Fruit fly (Drosophila melanogaster) whole organism, prepupa: ENCODE measurements around the gene Ugt35E2.
A peak's percentile ranks its signal among the peaks of the same experiment; 100 is the strongest.

Experiments used
- Blimp-1 ChIP-seq: fragments of 200-800 bp; sonication (Bioruptor generic); optimal IDR thresholded peaks from 3 replicates; lab custom pipeline; 2017; ENCODE audit warnings: missing biosample characterization, missing genetic modification characterization, mild to moderate bottlenecking, moderate library complexity, missing genetic modification reagents
- CG10669 ChIP-seq: fragments of 200-800 bp; sonication (Bioruptor generic); optimal IDR thresholded peaks from 3 replicates; lab custom pipeline; 2018; ENCODE audit warnings: missing biosample characterization, mild to moderate bottlenecking, missing genetic modification characterization, moderate library complexity
- CG11294 ChIP-seq: fragments of 200-800 bp; sonication (Bioruptor generic); IDR thresholded peaks from 2 replicates; pipeline ENCODE4 v1.3.6; 2022; ENCODE audit warnings: missing biosample characterization, missing genetic modification characterization
- CG11762 ChIP-seq: fragments of 200-800 bp; sonication (Bioruptor generic); optimal IDR thresholded peaks from 3 replicates; lab custom pipeline; 2016; ENCODE audit warnings: missing biosample characterization, missing genetic modification characterization; ENCODE audit not compliant: insufficient read depth
- CG11902 ChIP-seq: fragments of 200-800 bp; sonication (Bioruptor generic); optimal IDR thresholded peaks from 3 replicates; lab custom pipeline; 2016; ENCODE audit warnings: missing biosample characterization, missing genetic modification characterization
- CG15336 ChIP-seq: fragments of 200-800 bp; sonication (Bioruptor generic); IDR thresholded peaks from 2 replicates; pipeline ENCODE4 v1.3.6; 2022; ENCODE audit warnings: missing biosample characterization, missing genetic modification characterization
- CG1621 ChIP-seq: fragments of 200-800 bp; sonication (Bioruptor generic); optimal IDR thresholded peaks from 3 replicates; lab custom pipeline; 2018; ENCODE audit warnings: missing biosample characterization, mild to moderate bottlenecking, missing genetic modification characterization
- CG31627 ChIP-seq: fragments of 200-800 bp; sonication (Bioruptor generic); optimal IDR thresholded peaks from 3 replicates; lab custom pipeline; 2016; ENCODE audit warnings: missing biosample characterization, missing genetic modification characterization
- CG32006 ChIP-seq: fragments of 200-800 bp; sonication (Bioruptor generic); optimal IDR thresholded peaks from 3 replicates; lab custom pipeline; 2017; ENCODE audit warnings: missing biosample characterization, mild to moderate bottlenecking, missing genetic modification characterization
- CG34406 ChIP-seq: fragments of 200-800 bp; sonication (Bioruptor generic); optimal IDR thresholded peaks from 3 replicates; lab custom pipeline; 2016; ENCODE audit warnings: missing biosample characterization, missing genetic modification characterization
- CG3919 ChIP-seq: fragments of 200-800 bp; sonication (Bioruptor generic); optimal IDR thresholded peaks from 3 replicates; lab custom pipeline; 2016; ENCODE audit warnings: missing biosample characterization, missing genetic modification characterization
- CG4318 ChIP-seq: fragments of 200-800 bp; sonication (Bioruptor generic); optimal IDR thresholded peaks from 3 replicates; lab custom pipeline; 2017; ENCODE audit warnings: missing biosample characterization, mild to moderate bottlenecking, missing genetic modification characterization
- CG6276 ChIP-seq: fragments of 200-800 bp; sonication (Bioruptor generic); optimal IDR thresholded peaks from 2 replicates; lab custom pipeline; 2017; ENCODE audit warnings: missing biosample characterization, mild to moderate bottlenecking, missing genetic modification characterization
- CG6792 ChIP-seq: fragments of 200-800 bp; sonication (Bioruptor generic); optimal IDR thresholded peaks from 3 replicates; lab custom pipeline; 2016; ENCODE audit warnings: missing biosample characterization, missing genetic modification characterization
- CG6808 ChIP-seq: fragments of 200-800 bp; sonication (Bioruptor generic); optimal IDR thresholded peaks from 3 replicates; lab custom pipeline; 2017; ENCODE audit warnings: missing biosample characterization, missing genetic modification characterization, mild to moderate bottlenecking, moderate library complexity, missing genetic modification reagents
- CG6854 ChIP-seq: fragments of 200-800 bp; sonication (Bioruptor generic); optimal IDR thresholded peaks from 2 replicates; lab custom pipeline; 2017; ENCODE audit warnings: missing biosample characterization, mild to moderate bottlenecking, missing genetic modification characterization
- CG7368 ChIP-seq: fragments of 200-800 bp; sonication (Bioruptor generic); optimal IDR thresholded peaks from 3 replicates; lab custom pipeline; 2016; ENCODE audit warnings: missing biosample characterization, missing genetic modification characterization
- CG8119 ChIP-seq: fragments of 200-800 bp; sonication (Bioruptor generic); IDR thresholded peaks from 3 replicates; pipeline ENCODE4 v1.3.6; 2022; ENCODE audit warnings: missing biosample characterization, missing genetic modification characterization
- CG8319 ChIP-seq: fragments of 200-800 bp; sonication (Bioruptor generic); optimal IDR thresholded peaks from 3 replicates; lab custom pipeline; 2016; ENCODE audit warnings: missing biosample characterization, missing genetic modification characterization
- CG8632 ChIP-seq: fragments of 200-800 bp; sonication (Bioruptor generic); optimal IDR thresholded peaks from 3 replicates; lab custom pipeline; 2016; ENCODE audit warnings: missing biosample characterization, missing genetic modification characterization
- CG9139 ChIP-seq: fragments of 200-800 bp; sonication (Bioruptor generic); optimal IDR thresholded peaks from 3 replicates; lab custom pipeline; 2017; ENCODE audit warnings: missing biosample characterization, mild to moderate bottlenecking, missing genetic modification characterization
- Eip75B ChIP-seq: fragments of 200-800 bp; sonication (Bioruptor generic); optimal IDR thresholded peaks from 3 replicates; lab custom pipeline; 2016; ENCODE audit warnings: missing biosample characterization, missing genetic modification characterization
- Eip78C ChIP-seq: fragments of 200-800 bp; sonication (Bioruptor generic); peaks from one replicate; lab custom pipeline; 2016; ENCODE audit warnings: missing biosample characterization, missing genetic modification characterization
- Eip93F ChIP-seq: fragments of 200-800 bp; sonication (Bioruptor generic); optimal IDR thresholded peaks from 2 replicates; lab custom pipeline; 2016; ENCODE audit warnings: missing biosample characterization, mild to moderate bottlenecking, missing genetic modification characterization
- Ets21C ChIP-seq: fragments of 200-800 bp; sonication (Bioruptor generic); optimal IDR thresholded peaks from 3 replicates; lab custom pipeline; 2016; ENCODE audit warnings: missing biosample characterization, missing genetic modification characterization
- Ets96B ChIP-seq: fragments of 200-800 bp; optimal IDR thresholded peaks from 2 replicates; lab custom pipeline; 2019; ENCODE audit warnings: missing biosample characterization, mild to moderate bottlenecking, missing genetic modification characterization, moderate library complexity
- Gug ChIP-seq: fragments of 200-800 bp; sonication (Bioruptor generic); IDR thresholded peaks from 2 replicates; pipeline ENCODE4 v1.3.6; 2022; ENCODE audit warnings: missing biosample characterization, missing genetic modification characterization
- Hr38 ChIP-seq: sonication (Bioruptor generic); optimal IDR thresholded peaks from 2 replicates; lab custom pipeline; 2016; ENCODE audit warnings: missing biosample characterization, missing genetic modification characterization
- Hr39 ChIP-seq: fragments of 200-800 bp; sonication (Bioruptor generic); optimal IDR thresholded peaks from 2 replicates; lab custom pipeline; 2016; ENCODE audit warnings: missing biosample characterization, missing genetic modification characterization
- Hr4 ChIP-seq: fragments of 200-800 bp; sonication (Bioruptor generic); optimal IDR thresholded peaks from 3 replicates; lab custom pipeline; 2016; ENCODE audit warnings: missing biosample characterization, missing genetic modification characterization
- Lpt ChIP-seq: fragments of 200-800 bp; sonication (Bioruptor generic); optimal IDR thresholded peaks from 3 replicates; lab custom pipeline; 2016; ENCODE audit warnings: missing biosample characterization, missing genetic modification characterization
- OdsH ChIP-seq: fragments of 200-800 bp; sonication (Bioruptor generic); optimal IDR thresholded peaks from 3 replicates; lab custom pipeline; 2016; ENCODE audit warnings: missing biosample characterization, missing genetic modification characterization
- Smox ChIP-seq: fragments of 200-800 bp; sonication (Bioruptor generic); optimal IDR thresholded peaks from 3 replicates; lab custom pipeline; 2016; ENCODE audit warnings: missing biosample characterization, missing genetic modification characterization
- Sox102F ChIP-seq: fragments of 200-800 bp; sonication (Bioruptor generic); optimal IDR thresholded peaks from 2 replicates; lab custom pipeline; 2016; ENCODE audit warnings: missing biosample characterization, mild to moderate bottlenecking, missing genetic modification characterization
- Sox15 ChIP-seq: fragments of 200-800 bp; sonication (Bioruptor generic); optimal IDR thresholded peaks from 3 replicates; lab custom pipeline; 2016; ENCODE audit warnings: missing biosample characterization, missing genetic modification characterization
- achi ChIP-seq: fragments of 200-800 bp; sonication (Bioruptor generic); optimal IDR thresholded peaks from 3 replicates; lab custom pipeline; 2016; ENCODE audit warnings: missing biosample characterization, missing genetic modification characterization
- dac ChIP-seq: fragments of 200-800 bp; sonication (Bioruptor generic); optimal IDR thresholded peaks from 2 replicates; lab custom pipeline; 2017; ENCODE audit warnings: missing biosample characterization, mild to moderate bottlenecking, missing genetic modification characterization
- esn ChIP-seq: fragments of 200-800 bp; sonication (Bioruptor generic); optimal IDR thresholded peaks from 2 replicates; lab custom pipeline; 2016; ENCODE audit warnings: missing biosample characterization, mild to moderate bottlenecking, missing genetic modification characterization, moderate library complexity
- fd85E ChIP-seq: fragments of 200-800 bp; sonication (Bioruptor generic); optimal IDR thresholded peaks from 3 replicates; lab custom pipeline; 2016; ENCODE audit warnings: missing biosample characterization, missing genetic modification characterization
- fkh ChIP-seq: fragments of 200-800 bp; sonication (Bioruptor generic); optimal IDR thresholded peaks from 3 replicates; lab custom pipeline; 2017; ENCODE audit warnings: missing biosample characterization, mild to moderate bottlenecking, missing genetic modification characterization, moderate library complexity
- lz ChIP-seq: fragments of 200-800 bp; sonication (Bioruptor generic); optimal IDR thresholded peaks from 3 replicates; lab custom pipeline; 2016; ENCODE audit warnings: missing biosample characterization, missing genetic modification characterization
- net ChIP-seq: fragments of 200-800 bp; sonication (Bioruptor generic); optimal IDR thresholded peaks from 3 replicates; lab custom pipeline; 2016; ENCODE audit warnings: missing biosample characterization, missing genetic modification characterization
- pdm3 ChIP-seq: fragments of 200-800 bp; sonication (Bioruptor generic); optimal IDR thresholded peaks from 3 replicates; lab custom pipeline; 2016; ENCODE audit warnings: missing biosample characterization, missing genetic modification characterization
- spab ChIP-seq: fragments of 200-800 bp; sonication (Bioruptor generic); optimal IDR thresholded peaks from 2 replicates; lab custom pipeline; 2017; ENCODE audit warnings: missing biosample characterization, mild to moderate bottlenecking, missing genetic modification characterization, missing genetic modification reagents
- ss ChIP-seq, 2 experiments: fragments of 200-800 bp; sonication (Bioruptor generic); optimal IDR thresholded peaks; 2 replicates in 1 of 2; 3 replicates in 1 of 2; lab custom pipeline; 2017 to 2018; ENCODE audit warnings: mild to moderate bottlenecking in 2 of 2, missing biosample characterization in 2 of 2, missing genetic modification characterization in 2 of 2, moderate library complexity in 1 of 2
- svp ChIP-seq: fragments of 200-800 bp; sonication (Bioruptor generic); peaks from one replicate; lab custom pipeline; 2016; ENCODE audit warnings: missing biosample characterization, missing genetic modification characterization
- topi ChIP-seq: fragments of 200-800 bp; sonication (Bioruptor generic); optimal IDR thresholded peaks from 3 replicates; lab custom pipeline; 2016; ENCODE audit warnings: missing biosample characterization, missing genetic modification characterization
- vri ChIP-seq: fragments of 200-800 bp; sonication (Bioruptor generic); optimal IDR thresholded peaks from 3 replicates; lab custom pipeline; 2016; ENCODE audit warnings: missing biosample characterization, mild to moderate bottlenecking, missing genetic modification characterization

Ugt35E2 gene

dm6 chr3R:11167931-11168465, at the start of gene Ugt35E2:
Ugt35E2 (minus strand) TSS chr3R:11167981.
- TF ChIP-seq CG15336 (GFP tag; lab: Robert Waterston, UW) (no peak), spab (no peak), CG6808 (GFP tag; lab: Kevin White, UChicago) (no peak), Sox102F (GFP tag; lab: Kevin White, UChicago) (no peak), lz (GFP tag; lab: Kevin White, UChicago) (no peak), achi (GFP tag; lab: Kevin White, UChicago) (no peak), Eip78C (no peak), Ets21C (GFP tag; lab: Kevin White, UChicago) (no peak), CG34406 (GFP tag; lab: Kevin White, UChicago) (no peak), CG31627 (GFP tag; lab: Kevin White, UChicago) (no peak)

- peak; percentile 87 for TF ChIP-seq achi (GFP tag; lab: Kevin White, UChicago)
- peak; percentile 89 for TF ChIP-seq Sox102F (GFP tag; lab: Kevin White, UChicago)
- TF ChIP-seq CG10669 (GFP tag; lab: Kevin White, UChicago), result peak; percentile 76
- TF ChIP-seq Ets96B (tag; lab: Kevin White, UChicago), result peak; percentile 41
- TF ChIP-seq CG6808 (GFP tag; lab: Kevin White, UChicago), result peak; percentile 79
- TF ChIP-seq OdsH (GFP tag; lab: Kevin White, UChicago), result peak; percentile 85
- TF ChIP-seq CG11902 (GFP tag; lab: Kevin White, UChicago), result peak; percentile 53
- peak; percentile 67 for TF ChIP-seq Blimp-1 (GFP tag; lab: Kevin White, UChicago)
- peak; percentile 85 for TF ChIP-seq Eip75B (GFP tag; lab: Kevin White, UChicago)
- TF ChIP-seq CG7368, result peak; percentile 88
- no peak for TF ChIP-seq svp (GFP tag; lab: Kevin White, UChicago)
- peak; percentile 86 for TF ChIP-seq topi (GFP tag; lab: Kevin White, UChicago)
- peak; percentile 73 for TF ChIP-seq CG8632 (GFP tag; lab: Kevin White, UChicago)
- TF ChIP-seq CG6854 (GFP tag; lab: Kevin White, UChicago), result peak; percentile 97
- peak; percentile 57 for TF ChIP-seq spab
- TF ChIP-seq Lpt (GFP tag; lab: Kevin White, UChicago), result peak; percentile 17
- peak; percentile 56 for TF ChIP-seq CG32006
- no peak for TF ChIP-seq CG6276 (GFP tag; lab: Kevin White, UChicago)
- peak; percentile 77 for TF ChIP-seq CG6792 (GFP tag; lab: Kevin White, UChicago)
- peak; percentile 88 for TF ChIP-seq net (GFP tag; lab: Kevin White, UChicago)
- no peak for TF ChIP-seq Hr38 (GFP tag; lab: Kevin White, UChicago)
- TF ChIP-seq CG1621 (tag; lab: Kevin White, UChicago), result peak; percentile 79
- TF ChIP-seq Smox, result peak; percentile 74
- TF ChIP-seq CG9139 (GFP tag; lab: Kevin White, UChicago), result peak; percentile 75
- TF ChIP-seq Eip93F, result no peak
- TF ChIP-seq CG3919 (GFP tag; lab: Kevin White, UChicago), result peak; percentile 92
- TF ChIP-seq CG34406 (GFP tag; lab: Kevin White, UChicago), result peak; percentile 82
- peak; percentile 91 for TF ChIP-seq lz (GFP tag; lab: Kevin White, UChicago)
- peak; percentile 84 for TF ChIP-seq Hr39 (GFP tag; lab: Kevin White, UChicago)
- TF ChIP-seq vri (GFP tag; lab: Kevin White, UChicago), result peak; percentile 87
- peak; percentile 94 for TF ChIP-seq fkh
- 0 out of 3 replicates have a peak, but pooled peaks have one; percentile 42 for TF ChIP-seq CG8119 (GFP tag; lab: Robert Waterston, UW)
- TF ChIP-seq CG11762 (GFP tag; lab: Kevin White, UChicago), result peak; percentile 60
- peak; percentile 90 for TF ChIP-seq esn (GFP tag; lab: Kevin White, UChicago)
- peak; percentile 78 for TF ChIP-seq CG8319 (GFP tag; lab: Kevin White, UChicago)
- TF ChIP-seq Hr4 (GFP tag; lab: Kevin White, UChicago), result no peak
- TF ChIP-seq CG31627 (GFP tag; lab: Kevin White, UChicago), result peak; percentile 85
- no peak for TF ChIP-seq CG4318
- TF ChIP-seq fd85E (GFP tag; lab: Kevin White, UChicago), result peak; percentile 84
- TF ChIP-seq Sox15, result peak; percentile 47
- peak; percentile 24; the same call in 1 of the 2 replicates for TF ChIP-seq CG15336 (GFP tag; lab: Robert Waterston, UW)
- peak; percentile 82 for TF ChIP-seq pdm3 (GFP tag; lab: Kevin White, UChicago)
- TF ChIP-seq ss (GFP tag; optimal IDR thresholded peaks at IDR 0.05; lab: Kevin White, UChicago), result peak; percentile 71 to 86
- peak; percentile 64 for TF ChIP-seq dac (GFP tag; lab: Kevin White, UChicago)
- 0 out of 2 replicates have a peak, but pooled peaks have one; percentile 36 for TF ChIP-seq CG11294 (GFP tag; lab: Robert Waterston, UW)
- no peak for TF ChIP-seq Gug (GFP tag; lab: Robert Waterston, UW)
Measured at dm6 chr3R:11216156-11216630, 48.4 kb upstream of the Ugt35E2 start, which contains the start of the genes RpS25 and CG4820. RpS25 (minus strand) TSS chr3R:11216287. CG4820 (plus strand) TSS chr3R:11216535.
